Worm (Caenorhabditis elegans) whole organism, L4/young adult: ENCODE results near the gene Y16E11A.4.
"Not testable (repeated sequence)": the region's sequence is repeated elsewhere in the genome, so short reads cannot be mapped to it uniquely, and the experiment has no call there.

Experiments used
- W03F9.2 ChIP-seq: fragments of 150-350 bp; optimal IDR thresholded peaks from 2 replicates; lab custom pipeline; 2014; ENCODE audit warnings: missing biosample characterization, missing genetic modification characterization
- dao-5 ChIP-seq: sonication (generic microtip); optimal IDR thresholded peaks from 2 replicates; lab custom pipeline; 2016; ENCODE audit warnings: missing genotype, missing genetic modification characterization, moderate library complexity, missing compliant biosample characterization
- him-1 ChIP-seq: sonication (generic microtip); optimal IDR thresholded peaks from 2 replicates; lab custom pipeline; 2016; ENCODE audit warnings: missing genotype, missing genetic modification reagents, missing genetic modification characterization, missing compliant biosample characterization

DNA sequence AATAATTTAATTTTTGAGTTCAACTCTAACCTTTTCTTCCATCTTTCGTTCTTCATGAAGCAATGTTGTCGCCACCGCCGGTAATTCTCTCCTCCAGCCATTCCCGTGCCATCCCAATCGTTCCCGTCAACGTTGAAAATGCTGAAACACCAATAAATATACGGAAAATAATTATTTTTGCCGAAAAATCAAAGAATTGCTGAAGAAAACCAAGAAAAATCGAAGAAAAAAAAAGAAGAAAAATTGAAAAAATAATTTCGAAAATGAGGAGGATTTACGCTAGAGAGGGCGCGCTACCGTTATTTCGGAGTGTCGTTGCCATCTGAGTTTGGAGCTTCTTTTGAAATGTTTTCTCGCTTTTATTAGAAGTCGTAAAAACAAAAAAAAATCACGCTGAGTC lies 36.4 kb downstream of the Y16E11A.4 start, which contains the start of gene cya-2:
- not testable (repeated sequence) for TF ChIP-seq him-1 (tag; lab: Kevin White, UChicago); W03F9.2 (tag; lab: Kevin White, UChicago); dao-5
